Fruit fly (Drosophila melanogaster) whole organism, embryonic: Measurements from ENCODE around the gene Seipin.

ENCODE experiments used
- Awh ChIP-seq: fragments of 200-800 bp; sonication (Bioruptor generic); IDR thresholded peaks from 2 replicates; pipeline ENCODE4, ENCODE4 v1.3.6; 2022; ENCODE audit warnings: missing biosample characterization, missing genetic modification characterization
- CG14965 ChIP-seq: fragments of 200-800 bp; sonication (Bioruptor generic); optimal IDR thresholded peaks from 2 replicates; lab custom pipeline; 2016; ENCODE audit warnings: missing biosample characterization, missing genetic modification characterization, borderline replicate concordance
- CG6854 ChIP-seq: fragments of 200-800 bp; sonication (Bioruptor generic); optimal IDR thresholded peaks from 3 replicates; lab custom pipeline; 2017; ENCODE audit warnings: missing biosample characterization, mild to moderate bottlenecking, missing genetic modification characterization
- Stat92E ChIP-seq, 3 experiments: fragments of >200 bp in 2 of 3; fragments of 200-800 bp in 1 of 3; sonication (Bioruptor generic) in 1 of 3; optimal IDR thresholded peaks; 2 replicates each; lab custom pipeline; 2017 to 2019; ENCODE audit warnings: missing biosample characterization in 3 of 3, missing genetic modification characterization in 3 of 3, mild to moderate bottlenecking in 1 of 3, moderate library complexity in 1 of 3
- crol ChIP-seq: fragments of 200-800 bp; sonication (Bioruptor generic); IDR thresholded peaks from 2 replicates; pipeline ENCODE4 v1.3.6; 2022; ENCODE audit warnings: missing biosample characterization, missing genetic modification characterization
- gsb ChIP-seq: fragments of 200-800 bp; sonication (Bioruptor generic); IDR thresholded peaks from 2 replicates; pipeline ENCODE4 v1.3.6; 2022; ENCODE audit warnings: missing biosample characterization, missing genetic modification characterization

dm6 chrX:2659430-2660075, 40.0 kb downstream of the Seipin start:
- no peak for TF ChIP-seq Stat92E (GFP tag; optimal IDR thresholded peaks at IDR 0.05; lab: Kevin White, UChicago)
- no peak for TF ChIP-seq CG6854 (GFP tag; lab: Kevin White, UChicago)
- peak; percentile 93 for TF ChIP-seq CG14965
- no peak for TF ChIP-seq Awh (GFP tag; lab: Robert Waterston, UW)
- no peak for TF ChIP-seq crol (GFP tag; lab: Robert Waterston, UW)
- no peak for TF ChIP-seq gsb (GFP tag; lab: Robert Waterston, UW)
